Worm (Caenorhabditis elegans) whole organism, midembryonic: ENCODE results near the gene cwp-5.

Experiments used
- flt-1 ChIP-seq: fragments of 200-800 bp; sonication (Bioruptor generic); IDR thresholded peaks from 2 replicates; pipeline ENCODE4 v1.3.6; 2022; ENCODE audit warnings: missing genetic modification characterization, missing compliant biosample characterization
- med-1 ChIP-seq: sonication (generic microtip); optimal IDR thresholded peaks from 2 replicates; lab custom pipeline; 2017; ENCODE audit warnings: missing genetic modification characterization, mild to moderate bottlenecking, missing compliant biosample characterization, antibody characterized with exemption, missing genetic modification reagents; ENCODE audit not compliant: insufficient read depth
- ztf-23 ChIP-seq: fragments of 200-800 bp; sonication (Bioruptor generic); IDR thresholded peaks from 2 replicates; pipeline ENCODE4 v1.3.6; 2022; ENCODE audit warnings: missing genetic modification reagents, missing genetic modification characterization, missing compliant biosample characterization
- ztf-29 ChIP-seq: fragments of 200-800 bp; sonication (Bioruptor generic); IDR thresholded peaks from 2 replicates; pipeline ENCODE4 v1.3.6; 2022; ENCODE audit warnings: missing genetic modification reagents, missing genetic modification characterization, missing compliant biosample characterization

DNA sequence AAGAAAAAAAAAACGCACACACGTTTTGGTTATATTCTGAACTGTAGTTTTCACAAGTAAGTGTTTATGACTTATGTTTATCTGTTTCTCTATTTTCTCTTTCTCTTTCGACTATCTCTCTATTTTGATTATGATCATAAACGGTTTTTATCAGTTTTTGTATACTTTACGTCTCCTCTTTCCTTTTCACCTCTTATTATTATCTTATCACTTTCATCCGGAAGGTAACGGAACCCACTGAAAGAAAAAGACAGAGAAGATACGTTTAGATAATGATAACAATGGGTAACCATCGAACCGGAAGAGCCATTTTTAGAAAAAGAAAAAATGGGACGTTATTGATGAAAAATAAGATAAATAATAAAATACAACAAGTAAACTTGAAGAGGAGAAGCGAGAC lies 24.1 kb downstream of the cwp-5 start:
- TF ChIP-seq med-1 (GFP tag; lab: Kevin White, UChicago), result no peak
- TF ChIP-seq ztf-23 (GFP tag; lab: Robert Waterston, UW), result no peak
- TF ChIP-seq flt-1 (GFP tag; lab: Robert Waterston, UW), result no peak
- no peak for TF ChIP-seq ztf-29 (GFP tag; lab: Robert Waterston, UW)
